Worm (Caenorhabditis elegans): Measurements from ENCODE around the gene Y32B12B.4.

The Y32B12B.4 gene

ce11 chrV:16568056-16568455, 14.9 kb downstream of the Y32B12B.4 start:
- TF ChIP-seq pes-1 (GFP tag; IDR thresholded peaks at IDR 0.05) = no peak
- TF ChIP-seq tbx-37 (GFP tag; conservative IDR thresholded peaks at IDR 0.05) = no peak
- TF ChIP-seq aly-1 (tag; optimal IDR thresholded peaks at IDR 0.05) = no peak
- TF ChIP-seq hmg-4 (GFP tag; optimal IDR thresholded peaks at IDR 0.05) = no peak
- TF ChIP-seq tra-4 (tag; optimal IDR thresholded peaks at IDR 0.05) = no peak
- no peak for TF ChIP-seq ets-7 (tag; optimal IDR thresholded peaks at IDR 0.05)
- no peak for TF ChIP-seq sea-1 (GFP tag; conservative IDR thresholded peaks at IDR 0.05)
- no peak for TF ChIP-seq hnd-1 (tag; optimal IDR thresholded peaks at IDR 0.05)
- TF ChIP-seq F13C5.2 (tag; optimal IDR thresholded peaks at IDR 0.05) = no peak
- no peak for TF ChIP-seq hmbx-1 (tag; optimal IDR thresholded peaks at IDR 0.05)

- no peak for TF ChIP-seq ets-7 (tag; optimal IDR thresholded peaks at IDR 0.05)
- no peak for TF ChIP-seq ama-1 (optimal IDR thresholded peaks at IDR 0.05)
- TF ChIP-seq hmbx-1 (tag; optimal IDR thresholded peaks at IDR 0.05) = no peak
- TF ChIP-seq pes-1 (GFP tag; IDR thresholded peaks at IDR 0.05) = no peak
- no peak for TF ChIP-seq tbx-11 (GFP tag; IDR thresholded peaks at IDR 0.05)
- TF ChIP-seq sea-1 (GFP tag; conservative IDR thresholded peaks at IDR 0.05) = no peak
- TF ChIP-seq ceh-13 (GFP tag; optimal IDR thresholded peaks at IDR 0.05) = no peak
- no peak for TF ChIP-seq tra-4 (tag; optimal IDR thresholded peaks at IDR 0.05)
- TF ChIP-seq hnd-1 (tag; optimal IDR thresholded peaks at IDR 0.05) = no peak
- TF ChIP-seq aly-1 (tag; optimal IDR thresholded peaks at IDR 0.05) = no peak
Measured at ce11 chrV:16570697-16571096, 17.6 kb downstream of the Y32B12B.4 start, which contains the start of gene nhr-233. Gene nhr-233, minus strand, starts transcription at chrV:16570797.

- no peak for TF ChIP-seq tbx-11 (GFP tag; IDR thresholded peaks at IDR 0.05)
- no peak for TF ChIP-seq scrt-1 (GFP tag; IDR thresholded peaks at IDR 0.05)
- no peak for TF ChIP-seq ets-7 (tag; optimal IDR thresholded peaks at IDR 0.05)
- TF ChIP-seq hnd-1 (tag; optimal IDR thresholded peaks at IDR 0.05) = no peak
Measured at ce11 chrV:16573168-16573567, 20.0 kb downstream of the Y32B12B.4 start, which contains the start of gene str-149. Gene str-149, plus strand, starts transcription at chrV:16573468.

ce11 chrV:16575900-16576299, 22.8 kb downstream of the Y32B12B.4 start, which contains the start of gene str-151:
Gene str-151, plus strand, starts transcription at chrV:16576200.
- no peak for TF ChIP-seq flt-1 (GFP tag; IDR thresholded peaks at IDR 0.05)
- TF ChIP-seq B0310.2 (tag; optimal IDR thresholded peaks at IDR 0.05) = no peak
- no peak for TF ChIP-seq pes-1 (GFP tag; IDR thresholded peaks at IDR 0.05)
- no peak for TF ChIP-seq tra-4 (tag; optimal IDR thresholded peaks at IDR 0.05)
- no peak for TF ChIP-seq tbx-37 (GFP tag; conservative IDR thresholded peaks at IDR 0.05)
- TF ChIP-seq tbx-11 (GFP tag; IDR thresholded peaks at IDR 0.05) = no peak
- TF ChIP-seq aly-1 (tag; optimal IDR thresholded peaks at IDR 0.05) = no peak
- no peak for TF ChIP-seq scrt-1 (GFP tag; IDR thresholded peaks at IDR 0.05)
- no peak for TF ChIP-seq hnd-1 (tag; optimal IDR thresholded peaks at IDR 0.05)
- no peak for TF ChIP-seq ceh-36 (tag; optimal IDR thresholded peaks at IDR 0.05)
- TF ChIP-seq hmbx-1 (tag; optimal IDR thresholded peaks at IDR 0.05) = no peak
- TF ChIP-seq F13C5.2 (tag; optimal IDR thresholded peaks at IDR 0.05) = no peak
- TF ChIP-seq ets-7 (tag; optimal IDR thresholded peaks at IDR 0.05) = no peak
- TF ChIP-seq ama-1 (optimal IDR thresholded peaks at IDR 0.05) = no peak
- no peak for TF ChIP-seq sea-1 (GFP tag; conservative IDR thresholded peaks at IDR 0.05)
- TF ChIP-seq hmg-4 (GFP tag; optimal IDR thresholded peaks at IDR 0.05) = no peak
- no peak for TF ChIP-seq ceh-13 (GFP tag; optimal IDR thresholded peaks at IDR 0.05)

ce11 chrV:16580424-16580823, 27.3 kb downstream of the Y32B12B.4 start, which contains the start of gene nhr-271:
Gene nhr-271, minus strand, starts transcription at chrV:16580524.
- TF ChIP-seq sea-1 (GFP tag; conservative IDR thresholded peaks at IDR 0.05) (no peak), tra-4 (tag; optimal IDR thresholded peaks at IDR 0.05) (no peak), ama-1 (optimal IDR thresholded peaks at IDR 0.05) (no peak), tbx-11 (GFP tag; IDR thresholded peaks at IDR 0.05) (no peak), ceh-13 (GFP tag; optimal IDR thresholded peaks at IDR 0.05) (no peak), hmbx-1 (tag; optimal IDR thresholded peaks at IDR 0.05) (no peak)

ce11 chrV:16581061-16581460, 27.9 kb downstream of the Y32B12B.4 start:
- TF ChIP-seq tbx-11 (GFP tag; IDR thresholded peaks at IDR 0.05) (no peak), hmbx-1 (tag; optimal IDR thresholded peaks at IDR 0.05) (no peak)

ce11 chrV:16582973-16583372, 29.8 kb downstream of the Y32B12B.4 start, which contains the start of gene str-150:
Gene str-150, plus strand, starts transcription at chrV:16583273.
- TF ChIP-seq ets-7 (tag; optimal IDR thresholded peaks at IDR 0.05) = no peak
- no peak for TF ChIP-seq ama-1 (optimal IDR thresholded peaks at IDR 0.05)
- TF ChIP-seq ceh-36 (tag; optimal IDR thresholded peaks at IDR 0.05) = no peak
- TF ChIP-seq tbx-11 (GFP tag; IDR thresholded peaks at IDR 0.05) = no peak
- no peak for TF ChIP-seq tra-4 (tag; optimal IDR thresholded peaks at IDR 0.05)
- TF ChIP-seq F13C5.2 (tag; optimal IDR thresholded peaks at IDR 0.05) = no peak
- no peak for TF ChIP-seq sea-1 (GFP tag; conservative IDR thresholded peaks at IDR 0.05)
- TF ChIP-seq ceh-13 (GFP tag; optimal IDR thresholded peaks at IDR 0.05) = no peak

ce11 chrV:16588428-16588827, 35.3 kb downstream of the Y32B12B.4 start, which contains the start of gene srw-73:
Gene srw-73, minus strand, starts transcription at chrV:16588528.
- TF ChIP-seq hnd-1 (tag; optimal IDR thresholded peaks at IDR 0.05) = no peak
- no peak for TF ChIP-seq hmbx-1 (tag; optimal IDR thresholded peaks at IDR 0.05)
- TF ChIP-seq F13C5.2 (tag; optimal IDR thresholded peaks at IDR 0.05) = no peak
- TF ChIP-seq sea-1 (GFP tag; conservative IDR thresholded peaks at IDR 0.05) = no peak
- no peak for TF ChIP-seq tbx-11 (GFP tag; IDR thresholded peaks at IDR 0.05)
- no peak for TF ChIP-seq hmg-4 (GFP tag; optimal IDR thresholded peaks at IDR 0.05)
- TF ChIP-seq pes-1 (GFP tag; IDR thresholded peaks at IDR 0.05) = no peak
- no peak for TF ChIP-seq tra-4 (tag; optimal IDR thresholded peaks at IDR 0.05)
- TF ChIP-seq tbx-37 (GFP tag; conservative IDR thresholded peaks at IDR 0.05) = no peak
- no peak for TF ChIP-seq ets-7 (tag; optimal IDR thresholded peaks at IDR 0.05)
- TF ChIP-seq flt-1 (GFP tag; IDR thresholded peaks at IDR 0.05) = no peak
- no peak for TF ChIP-seq scrt-1 (GFP tag; IDR thresholded peaks at IDR 0.05)

Measured in whole organism, early embryonic.